Worm (Caenorhabditis elegans) whole organism, mixed stage, embryonic: ENCODE data around the gene spsb-2.

Experiments
- M03D4.4 ChIP-seq: sonication (generic microtip); optimal IDR thresholded peaks from 2 replicates; lab custom pipeline; 2017; ENCODE audit warnings: mild to moderate bottlenecking, missing genetic modification characterization, missing compliant biosample characterization
- blmp-1 ChIP-seq: fragments of 150-350 bp; optimal IDR thresholded peaks from 2 replicates; lab custom pipeline; 2014; ENCODE audit warnings: missing biosample characterization, missing genetic modification characterization
- ceh-39 ChIP-seq: fragments of 150-350 bp; optimal IDR thresholded peaks from 2 replicates; lab custom pipeline; 2014; ENCODE audit warnings: missing biosample characterization, missing genetic modification characterization
- ceh-43 ChIP-seq: fragments of 200-800 bp; sonication (Bioruptor generic); optimal IDR thresholded peaks from 2 replicates; lab custom pipeline; 2018; ENCODE audit warnings: mild to moderate bottlenecking, missing genetic modification characterization, moderate library complexity, missing compliant biosample characterization
- ceh-83 ChIP-seq: fragments of 200-800 bp; sonication (Bioruptor generic); optimal IDR thresholded peaks from 2 replicates; lab custom pipeline; 2018; ENCODE audit warnings: mild to moderate bottlenecking, missing genetic modification characterization, missing compliant biosample characterization
- ces-1 ChIP-seq: fragments of 150-350 bp; optimal IDR thresholded peaks from 2 replicates; lab custom pipeline; 2014; ENCODE audit warnings: missing biosample characterization, missing genetic modification reagents, missing genetic modification characterization
- cnd-1 ChIP-seq: fragments of 200-800 bp; sonication (Bioruptor generic); optimal IDR thresholded peaks from 2 replicates; lab custom pipeline; 2018; ENCODE audit warnings: mild to moderate bottlenecking, missing genetic modification characterization, missing compliant biosample characterization
- drap-1 ChIP-seq: fragments of 200-800 bp; sonication (Bioruptor generic); optimal IDR thresholded peaks from 3 replicates; lab custom pipeline; 2018; ENCODE audit warnings: mild to moderate bottlenecking, missing genetic modification characterization, missing compliant biosample characterization
- elt-1 ChIP-seq: sonication (generic microtip); optimal IDR thresholded peaks from 2 replicates; lab custom pipeline; 2017; ENCODE audit warnings: missing genetic modification characterization, mild to moderate bottlenecking, missing compliant biosample characterization, antibody characterized with exemption, moderate library complexity, borderline replicate concordance; ENCODE audit not compliant: insufficient read depth
- elt-3 ChIP-seq: fragments of 150-350 bp; optimal IDR thresholded peaks from 2 replicates; lab custom pipeline; 2014; ENCODE audit warnings: missing biosample characterization, missing genetic modification characterization
- ham-2 ChIP-seq: fragments of 200-800 bp; sonication (Bioruptor generic); optimal IDR thresholded peaks from 2 replicates; lab custom pipeline; 2018; ENCODE audit warnings: mild to moderate bottlenecking, missing genetic modification characterization, missing compliant biosample characterization
- lin-13 ChIP-seq: fragments of 150-350 bp; optimal IDR thresholded peaks from 2 replicates; lab custom pipeline; 2014; ENCODE audit warnings: missing biosample characterization, missing genetic modification characterization
- lin-32 ChIP-seq: fragments of 200-800 bp; sonication (Bioruptor generic); optimal IDR thresholded peaks from 2 replicates; lab custom pipeline; 2018; ENCODE audit warnings: mild to moderate bottlenecking, missing genetic modification characterization, missing compliant biosample characterization
- lsy-2 ChIP-seq: fragments of 150-350 bp; optimal IDR thresholded peaks from 2 replicates; lab custom pipeline; 2014; ENCODE audit warnings: missing biosample characterization, missing genetic modification characterization
- mab-5 ChIP-seq: fragments of 150-350 bp; optimal IDR thresholded peaks from 2 replicates; lab custom pipeline; 2014; ENCODE audit warnings: missing biosample characterization, missing genetic modification characterization
- mep-1 ChIP-seq: fragments of 150-350 bp; optimal IDR thresholded peaks from 2 replicates; lab custom pipeline; 2017; ENCODE audit warnings: missing biosample characterization, missing genetic modification reagents, missing genetic modification characterization, inconsistent platforms
- mls-2 ChIP-seq: sonication (generic microtip); optimal IDR thresholded peaks from 2 replicates; lab custom pipeline; 2016; ENCODE audit warnings: mild to moderate bottlenecking, missing genetic modification characterization, moderate library complexity, missing compliant biosample characterization
- nhr-12 ChIP-seq: fragments of 150-350 bp; optimal IDR thresholded peaks from 2 replicates; lab custom pipeline; 2014; ENCODE audit warnings: missing biosample characterization, missing genetic modification characterization
- nhr-2 ChIP-seq: fragments of 150-350 bp; optimal IDR thresholded peaks from 2 replicates; lab custom pipeline; 2014; ENCODE audit warnings: missing biosample characterization, missing genetic modification characterization
- nhr-237 ChIP-seq: fragments of 150-350 bp; optimal IDR thresholded peaks from 2 replicates; lab custom pipeline; 2014; ENCODE audit warnings: missing biosample characterization, missing genetic modification characterization
- nhr-28 ChIP-seq: fragments of 150-350 bp; optimal IDR thresholded peaks from 2 replicates; lab custom pipeline; 2014; ENCODE audit warnings: missing biosample characterization, missing genetic modification characterization
- pha-4 ChIP-seq: fragments of 150-350 bp; optimal IDR thresholded peaks from 2 replicates; lab custom pipeline; 2018; ENCODE audit warnings: missing biosample characterization, missing genetic modification reagents, missing genetic modification characterization
- sem-2 ChIP-seq: fragments of 200-800 bp; sonication (Bioruptor generic); optimal IDR thresholded peaks from 2 replicates; lab custom pipeline; 2018; ENCODE audit warnings: mild to moderate bottlenecking, missing genetic modification characterization, missing compliant biosample characterization
- snpc-4 ChIP-seq: fragments of 150-350 bp; optimal IDR thresholded peaks from 2 replicates; lab custom pipeline; 2014; ENCODE audit warnings: missing biosample characterization, missing genetic modification characterization
- sptf-1 ChIP-seq: sonication (generic microtip); optimal IDR thresholded peaks from 2 replicates; lab custom pipeline; 2017; ENCODE audit warnings: mild to moderate bottlenecking, missing genetic modification characterization, moderate library complexity, missing compliant biosample characterization
- tbx-8 ChIP-seq: fragments of 200-800 bp; sonication (Bioruptor generic); optimal IDR thresholded peaks from 2 replicates; lab custom pipeline; 2018; ENCODE audit warnings: mild to moderate bottlenecking, missing genetic modification characterization, moderate library complexity, missing compliant biosample characterization
- unc-39 ChIP-seq: fragments of 150-350 bp; optimal IDR thresholded peaks from 2 replicates; lab custom pipeline; 2014; ENCODE audit warnings: missing biosample characterization, missing genetic modification characterization
- zip-8 ChIP-seq: fragments of 150-350 bp; optimal IDR thresholded peaks from 2 replicates; lab custom pipeline; 2014; ENCODE audit warnings: missing biosample characterization, missing genetic modification characterization
- ztf-11 ChIP-seq: fragments of 150-350 bp; optimal IDR thresholded peaks from 2 replicates; lab custom pipeline; 2014; ENCODE audit warnings: missing biosample characterization, missing genetic modification characterization

spsb-2 gene

ce11 chrII:15195346-15195745 is 34.8 kb upstream of the spsb-2 start:
- no peak for TF ChIP-seq cnd-1 (tag; lab: Kevin White, UChicago)
- TF ChIP-seq pha-4 (tag; lab: Kevin White, UChicago), result no peak
- no peak for TF ChIP-seq elt-3 (tag; lab: Kevin White, UChicago)
- no peak for TF ChIP-seq ceh-83
- no peak for TF ChIP-seq nhr-2 (tag; lab: Kevin White, UChicago)

- no peak for TF ChIP-seq nhr-12 (tag; lab: Kevin White, UChicago)
- TF ChIP-seq drap-1 (GFP tag; lab: Kevin White, UChicago), result no peak
- TF ChIP-seq mep-1, result no peak
- no peak for TF ChIP-seq sem-2 (GFP tag; lab: Kevin White, UChicago)
- no peak for TF ChIP-seq nhr-28 (tag; lab: Kevin White, UChicago)
- TF ChIP-seq mls-2 (tag; lab: Kevin White, UChicago), result no peak
- no peak for TF ChIP-seq lin-13 (tag; lab: Kevin White, UChicago)
- TF ChIP-seq ham-2 (GFP tag; lab: Kevin White, UChicago), result no peak
- no peak for TF ChIP-seq lin-32
- TF ChIP-seq ceh-83, result no peak
- TF ChIP-seq ztf-11 (tag; lab: Kevin White, UChicago), result no peak
- TF ChIP-seq lsy-2 (tag; lab: Kevin White, UChicago), result no peak
- no peak for TF ChIP-seq snpc-4
- TF ChIP-seq nhr-237 (tag; lab: Kevin White, UChicago), result no peak
- no peak for TF ChIP-seq ces-1 (GFP tag; lab: Kevin White, UChicago)
- no peak for TF ChIP-seq ceh-39 (tag; lab: Kevin White, UChicago)
- no peak for TF ChIP-seq ceh-43 (GFP tag; lab: Kevin White, UChicago)
- TF ChIP-seq zip-8, result no peak
Observed at ce11 chrII:15196433-15196832, 33.7 kb upstream of the spsb-2 start, which contains the start of gene spsb-1. TSS of gene spsb-1 (plus strand) at chrII:15196733.

ce11 chrII:15197500-15197899 is 32.6 kb upstream of the spsb-2 start:
- TF ChIP-seq drap-1 (GFP tag; lab: Kevin White, UChicago), result no peak
- no peak for TF ChIP-seq blmp-1 (tag; lab: Kevin White, UChicago)
- TF ChIP-seq elt-1 (tag; lab: Kevin White, UChicago), result no peak
- no peak for TF ChIP-seq mab-5 (tag; lab: Kevin White, UChicago)
- no peak for TF ChIP-seq lin-32
- TF ChIP-seq sem-2 (GFP tag; lab: Kevin White, UChicago), result no peak
- TF ChIP-seq ceh-83, result no peak
- no peak for TF ChIP-seq snpc-4
- no peak for TF ChIP-seq M03D4.4 (tag; lab: Kevin White, UChicago)
- no peak for TF ChIP-seq zip-8
- TF ChIP-seq ham-2 (GFP tag; lab: Kevin White, UChicago), result no peak
- TF ChIP-seq cnd-1 (tag; lab: Kevin White, UChicago), result no peak

- TF ChIP-seq unc-39 (tag; lab: Kevin White, UChicago) (no peak), pha-4 (tag; lab: Kevin White, UChicago) (no peak), lsy-2 (tag; lab: Kevin White, UChicago) (no peak), blmp-1 (tag; lab: Kevin White, UChicago) (no peak), nhr-2 (tag; lab: Kevin White, UChicago) (no peak), drap-1 (GFP tag; lab: Kevin White, UChicago) (no peak), ceh-83 (no peak), mab-5 (tag; lab: Kevin White, UChicago) (no peak)
Observed at ce11 chrII:15203398-15204068, 26.6 kb upstream of the spsb-2 start.

ce11 chrII:15204069-15204850 is 25.9 kb upstream of the spsb-2 start:
- no peak for TF ChIP-seq snpc-4
- no peak for TF ChIP-seq lin-13 (tag; lab: Kevin White, UChicago)
- no peak for TF ChIP-seq drap-1 (GFP tag; lab: Kevin White, UChicago)
- no peak for TF ChIP-seq mep-1
- TF ChIP-seq cnd-1 (tag; lab: Kevin White, UChicago), result no peak
- no peak for TF ChIP-seq blmp-1 (tag; lab: Kevin White, UChicago)
- TF ChIP-seq mab-5 (tag; lab: Kevin White, UChicago), result no peak
- no peak for TF ChIP-seq elt-3 (tag; lab: Kevin White, UChicago)
- TF ChIP-seq tbx-8, result no peak
- TF ChIP-seq lin-32, result no peak
- no peak for TF ChIP-seq sptf-1 (tag; lab: Kevin White, UChicago)
- TF ChIP-seq nhr-12 (tag; lab: Kevin White, UChicago), result no peak
